Worm (Caenorhabditis elegans) whole organism, mixed stage, embryonic: ENCODE data around the gene spp-28.
A peak's percentile ranks its signal among the peaks of the same experiment; 100 is the strongest.

Experiments
- M03D4.4 ChIP-seq: sonication (generic microtip); optimal IDR thresholded peaks from 2 replicates; lab custom pipeline; 2017; ENCODE audit warnings: mild to moderate bottlenecking, missing genetic modification characterization, missing compliant biosample characterization
- bed-3 ChIP-seq: fragments of 200-800 bp; sonication (Bioruptor generic); optimal IDR thresholded peaks from 3 replicates; lab custom pipeline; 2018; ENCODE audit warnings: mild to moderate bottlenecking, missing genetic modification characterization, moderate library complexity, missing compliant biosample characterization
- blmp-1 ChIP-seq: fragments of 150-350 bp; optimal IDR thresholded peaks from 2 replicates; lab custom pipeline; 2014; ENCODE audit warnings: missing biosample characterization, missing genetic modification characterization
- ceh-39 ChIP-seq: fragments of 150-350 bp; optimal IDR thresholded peaks from 2 replicates; lab custom pipeline; 2014; ENCODE audit warnings: missing biosample characterization, missing genetic modification characterization
- ceh-43 ChIP-seq: fragments of 200-800 bp; sonication (Bioruptor generic); optimal IDR thresholded peaks from 2 replicates; lab custom pipeline; 2018; ENCODE audit warnings: mild to moderate bottlenecking, missing genetic modification characterization, moderate library complexity, missing compliant biosample characterization
- ceh-83 ChIP-seq: fragments of 200-800 bp; sonication (Bioruptor generic); optimal IDR thresholded peaks from 2 replicates; lab custom pipeline; 2018; ENCODE audit warnings: mild to moderate bottlenecking, missing genetic modification characterization, missing compliant biosample characterization
- ces-1 ChIP-seq: fragments of 150-350 bp; optimal IDR thresholded peaks from 2 replicates; lab custom pipeline; 2014; ENCODE audit warnings: missing biosample characterization, missing genetic modification reagents, missing genetic modification characterization
- cnd-1 ChIP-seq: fragments of 200-800 bp; sonication (Bioruptor generic); optimal IDR thresholded peaks from 2 replicates; lab custom pipeline; 2018; ENCODE audit warnings: mild to moderate bottlenecking, missing genetic modification characterization, missing compliant biosample characterization
- drap-1 ChIP-seq: fragments of 200-800 bp; sonication (Bioruptor generic); optimal IDR thresholded peaks from 3 replicates; lab custom pipeline; 2018; ENCODE audit warnings: mild to moderate bottlenecking, missing genetic modification characterization, missing compliant biosample characterization
- elt-3 ChIP-seq: fragments of 150-350 bp; optimal IDR thresholded peaks from 2 replicates; lab custom pipeline; 2014; ENCODE audit warnings: missing biosample characterization, missing genetic modification characterization
- flh-1 ChIP-seq: fragments of 200-800 bp; sonication (Bioruptor generic); optimal IDR thresholded peaks from 2 replicates; lab custom pipeline; 2018; ENCODE audit warnings: mild to moderate bottlenecking, missing genetic modification characterization, moderate library complexity, missing compliant biosample characterization
- ham-2 ChIP-seq: fragments of 200-800 bp; sonication (Bioruptor generic); optimal IDR thresholded peaks from 2 replicates; lab custom pipeline; 2018; ENCODE audit warnings: mild to moderate bottlenecking, missing genetic modification characterization, missing compliant biosample characterization
- hlh-1 ChIP-seq: fragments of 150-350 bp; optimal IDR thresholded peaks from 2 replicates; lab custom pipeline; 2014; ENCODE audit warnings: missing biosample characterization, missing genetic modification reagents, missing genetic modification characterization
- lin-13 ChIP-seq: fragments of 150-350 bp; optimal IDR thresholded peaks from 2 replicates; lab custom pipeline; 2014; ENCODE audit warnings: missing biosample characterization, missing genetic modification characterization
- mab-5 ChIP-seq: fragments of 150-350 bp; optimal IDR thresholded peaks from 2 replicates; lab custom pipeline; 2014; ENCODE audit warnings: missing biosample characterization, missing genetic modification characterization
- mls-2 ChIP-seq: sonication (generic microtip); optimal IDR thresholded peaks from 2 replicates; lab custom pipeline; 2016; ENCODE audit warnings: mild to moderate bottlenecking, missing genetic modification characterization, moderate library complexity, missing compliant biosample characterization
- nhr-12 ChIP-seq: fragments of 150-350 bp; optimal IDR thresholded peaks from 2 replicates; lab custom pipeline; 2014; ENCODE audit warnings: missing biosample characterization, missing genetic modification characterization
- nhr-28 ChIP-seq: fragments of 150-350 bp; optimal IDR thresholded peaks from 2 replicates; lab custom pipeline; 2014; ENCODE audit warnings: missing biosample characterization, missing genetic modification characterization
- nhr-76 ChIP-seq: sonication (generic microtip); optimal IDR thresholded peaks from 2 replicates; lab custom pipeline; 2017; ENCODE audit warnings: missing biosample characterization, missing genetic modification characterization
- pha-4 ChIP-seq: fragments of 150-350 bp; optimal IDR thresholded peaks from 2 replicates; lab custom pipeline; 2018; ENCODE audit warnings: missing biosample characterization, missing genetic modification reagents, missing genetic modification characterization
- sem-2 ChIP-seq: fragments of 200-800 bp; sonication (Bioruptor generic); optimal IDR thresholded peaks from 2 replicates; lab custom pipeline; 2018; ENCODE audit warnings: mild to moderate bottlenecking, missing genetic modification characterization, missing compliant biosample characterization
- snpc-4 ChIP-seq: fragments of 150-350 bp; optimal IDR thresholded peaks from 2 replicates; lab custom pipeline; 2014; ENCODE audit warnings: missing biosample characterization, missing genetic modification characterization
- sptf-1 ChIP-seq: sonication (generic microtip); optimal IDR thresholded peaks from 2 replicates; lab custom pipeline; 2017; ENCODE audit warnings: mild to moderate bottlenecking, missing genetic modification characterization, moderate library complexity, missing compliant biosample characterization
- unc-120 ChIP-seq: sonication (generic microtip); optimal IDR thresholded peaks from 2 replicates; lab custom pipeline; 2017; ENCODE audit warnings: missing genetic modification characterization, missing compliant biosample characterization; ENCODE audit not compliant: poor library complexity, severe bottlenecking
- unc-39 ChIP-seq: fragments of 150-350 bp; optimal IDR thresholded peaks from 2 replicates; lab custom pipeline; 2014; ENCODE audit warnings: missing biosample characterization, missing genetic modification characterization
- unc-62 ChIP-seq: fragments of 150-350 bp; optimal IDR thresholded peaks from 2 replicates; lab custom pipeline; 2014; ENCODE audit warnings: missing biosample characterization, missing genetic modification reagents, missing genetic modification characterization
- zip-8 ChIP-seq: fragments of 150-350 bp; optimal IDR thresholded peaks from 2 replicates; lab custom pipeline; 2014; ENCODE audit warnings: missing biosample characterization, missing genetic modification characterization
- ztf-11 ChIP-seq: fragments of 150-350 bp; optimal IDR thresholded peaks from 2 replicates; lab custom pipeline; 2014; ENCODE audit warnings: missing biosample characterization, missing genetic modification characterization

Gene spp-28

DNA sequence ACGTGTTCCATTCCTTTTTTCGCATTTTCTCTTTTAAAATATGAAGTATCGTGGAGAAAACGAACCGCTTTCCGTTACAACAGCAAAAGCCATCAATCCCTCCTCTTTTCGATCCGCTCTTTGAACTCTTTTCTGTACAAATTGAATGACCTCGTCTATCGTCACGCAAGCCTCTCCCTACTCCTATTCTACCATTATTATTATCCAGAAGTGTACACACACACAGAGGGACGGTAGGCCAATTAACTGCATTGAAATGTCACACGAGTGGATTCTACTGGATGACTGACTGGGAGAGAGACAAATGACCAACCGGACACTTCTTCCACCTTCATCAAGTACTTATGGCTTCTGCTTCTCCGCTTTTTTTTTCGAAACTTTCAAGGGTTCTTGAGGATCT is 18.1 kb upstream of the spp-28 start:
- TF ChIP-seq drap-1 (no peak), snpc-4 (tag; lab: Kevin White, UChicago) (no peak), M03D4.4 (tag; lab: Kevin White, UChicago) (no peak), blmp-1 (tag; lab: Kevin White, UChicago) (no peak), sem-2 (GFP tag; lab: Kevin White, UChicago) (no peak), ceh-83 (GFP tag; lab: Kevin White, UChicago) (no peak), mls-2 (tag; lab: Kevin White, UChicago) (no peak), ham-2 (GFP tag; lab: Kevin White, UChicago) (no peak), lin-13 (tag; lab: Kevin White, UChicago) (no peak), pha-4 (no peak), sptf-1 (tag; lab: Kevin White, UChicago) (no peak), ztf-11 (tag; lab: Kevin White, UChicago) (no peak)

DNA sequence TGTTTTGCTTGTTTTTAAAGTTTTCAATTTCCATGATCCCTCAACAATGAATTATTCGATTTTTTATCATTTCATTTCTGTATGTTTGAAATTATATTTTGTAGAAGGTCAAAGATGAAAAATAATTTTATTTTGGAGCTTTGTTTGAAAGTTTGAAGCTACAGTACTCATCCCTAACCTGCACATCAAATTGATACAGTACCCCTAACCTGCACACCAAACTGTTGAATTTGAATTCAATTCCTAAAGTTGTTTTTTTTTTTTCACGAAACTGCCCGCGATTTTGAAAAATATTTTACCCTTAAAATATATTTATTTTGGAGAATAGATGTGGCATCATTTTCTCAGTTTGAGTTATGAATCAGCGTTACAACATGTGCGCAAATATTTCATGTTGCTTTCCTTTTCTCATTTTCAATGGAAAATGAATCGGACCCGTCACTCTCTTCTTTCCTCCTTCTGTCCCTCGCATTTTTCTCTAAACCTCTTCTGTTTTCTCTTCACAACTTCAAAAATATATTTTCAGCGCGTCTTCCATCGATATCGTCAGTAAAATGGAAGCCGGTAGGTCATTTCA is 15.7 kb upstream of the spp-28 start, which contains the start of gene R74.8:
TSS of gene R74.8 (plus strand) at position 527 of the 577 bp plus-strand sequence.
- TF ChIP-seq unc-62 (GFP tag; lab: Kevin White, UChicago) (peak; percentile 13), zip-8 (no peak)

DNA sequence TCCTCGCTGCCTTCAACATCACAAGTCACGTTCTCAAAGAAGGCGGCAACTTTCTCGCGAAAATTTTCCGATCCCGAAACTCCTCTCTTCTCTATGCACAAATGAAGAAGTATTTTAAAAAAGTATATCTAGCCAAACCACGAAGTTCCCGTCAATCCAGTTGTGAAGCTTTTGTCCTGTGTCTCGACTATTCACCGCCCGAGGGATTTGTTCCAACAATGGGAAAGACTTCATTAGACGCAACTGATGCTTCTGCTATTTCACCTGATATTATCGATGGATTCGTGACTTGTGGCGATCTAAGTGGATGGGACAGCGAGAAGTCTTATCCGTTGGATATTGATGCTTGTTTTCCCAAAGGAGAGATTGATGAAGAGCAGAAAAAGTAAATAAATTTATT is 14.8 kb upstream of the spp-28 start:
- TF ChIP-seq mab-5 (tag; lab: Kevin White, UChicago) = no peak
- no peak for TF ChIP-seq nhr-76 (tag; lab: Kevin White, UChicago)
- TF ChIP-seq sem-2 (GFP tag; lab: Kevin White, UChicago) = no peak
- TF ChIP-seq pha-4 = no peak
- TF ChIP-seq ceh-43 (GFP tag; lab: Kevin White, UChicago) = no peak
- no peak for TF ChIP-seq bed-3 (GFP tag; lab: Kevin White, UChicago)
- no peak for TF ChIP-seq nhr-12 (tag; lab: Kevin White, UChicago)
- no peak for TF ChIP-seq ham-2 (GFP tag; lab: Kevin White, UChicago)
- TF ChIP-seq elt-3 (tag; lab: Kevin White, UChicago) = no peak
- TF ChIP-seq ztf-11 (tag; lab: Kevin White, UChicago) = no peak
- TF ChIP-seq ceh-39 (tag; lab: Kevin White, UChicago) = no peak
- TF ChIP-seq unc-120 = no peak
- no peak for TF ChIP-seq mls-2 (tag; lab: Kevin White, UChicago)
- no peak for TF ChIP-seq snpc-4 (tag; lab: Kevin White, UChicago)
- TF ChIP-seq hlh-1 (tag; lab: Kevin White, UChicago) = no peak
- TF ChIP-seq unc-39 (tag; lab: Kevin White, UChicago) = no peak

DNA sequence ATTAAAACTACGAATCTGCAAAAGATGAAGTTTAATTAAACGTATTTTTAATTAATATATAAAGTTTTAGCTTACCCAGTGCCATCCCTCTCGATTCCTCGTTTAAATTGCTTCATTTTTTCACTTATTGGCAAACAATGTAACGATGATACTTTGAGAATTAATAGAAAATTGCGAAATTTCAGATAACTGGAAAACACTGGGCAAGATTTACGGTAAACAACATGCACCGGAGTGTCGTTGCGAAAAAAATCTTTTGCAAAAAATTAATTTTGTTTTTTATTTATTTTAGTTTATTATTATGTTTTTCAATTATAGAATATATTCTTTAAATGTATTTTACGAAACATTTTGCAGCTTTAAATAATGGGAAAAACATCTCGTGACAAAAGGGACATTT is 13.9 kb upstream of the spp-28 start, which contains the start of the genes pelo-1 and R74.7:
TSS of gene pelo-1 (minus strand) at position 151 of the 400 bp plus-strand sequence.
TSS of gene R74.7 (plus strand) at position 358 of the 400 bp plus-strand sequence.
- TF ChIP-seq ces-1 (GFP tag; lab: Kevin White, UChicago) (peak; percentile 14), bed-3 (GFP tag; lab: Kevin White, UChicago) (no peak)

DNA sequence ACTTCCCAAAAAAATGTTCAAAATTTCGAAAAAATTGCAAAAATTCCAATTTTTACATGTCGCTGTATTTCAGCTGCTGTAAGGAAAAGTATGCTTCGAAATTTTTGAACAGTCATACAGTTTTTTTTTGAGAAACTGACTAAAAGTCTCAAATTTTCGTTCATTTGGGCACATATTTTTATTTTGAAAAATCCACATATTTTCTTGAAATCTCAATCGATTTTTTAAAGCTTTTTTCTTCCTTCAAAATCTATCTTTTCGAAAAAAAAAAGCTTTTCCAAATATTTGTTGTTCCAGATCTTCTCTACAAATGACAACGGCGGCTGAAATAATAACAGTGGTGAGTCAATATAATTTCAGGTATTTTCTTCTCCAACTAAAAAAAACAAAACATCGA is 6.8 kb upstream of the spp-28 start, which contains the start of gene asd-1:
TSS of gene asd-1 (plus strand) at position 298 of the 397 bp plus-strand sequence.
- TF ChIP-seq hlh-1 (tag; lab: Kevin White, UChicago) = no peak
- TF ChIP-seq nhr-12 (tag; lab: Kevin White, UChicago) = no peak
- TF ChIP-seq snpc-4 (tag; lab: Kevin White, UChicago) = no peak
- TF ChIP-seq lin-13 (tag; lab: Kevin White, UChicago) = no peak
- TF ChIP-seq nhr-28 = no peak
- no peak for TF ChIP-seq flh-1 (GFP tag; lab: Kevin White, UChicago)
- TF ChIP-seq M03D4.4 (tag; lab: Kevin White, UChicago) = no peak
- TF ChIP-seq sem-2 (GFP tag; lab: Kevin White, UChicago) = no peak
- no peak for TF ChIP-seq drap-1
- TF ChIP-seq cnd-1 (tag; lab: Kevin White, UChicago) = no peak
- no peak for TF ChIP-seq zip-8
- no peak for TF ChIP-seq ztf-11 (tag; lab: Kevin White, UChicago)
- no peak for TF ChIP-seq unc-120
